Worm (Caenorhabditis elegans) whole organism, L4 larva: ENCODE measurements around the gene C35C5.8.

Experiments
- D1046.2 ChIP-seq: fragments of 200-800 bp; sonication (Bioruptor generic); IDR thresholded peaks from 2 replicates; pipeline ENCODE4 v1.3.6; 2022; ENCODE audit warnings: missing genetic modification characterization, missing compliant biosample characterization
- Y105C5A.15 ChIP-seq: fragments of 200-800 bp; sonication (Bioruptor generic); IDR thresholded peaks from 2 replicates; pipeline ENCODE4 v1.3.6; 2022; ENCODE audit warnings: missing genetic modification characterization, missing compliant biosample characterization
- ZK337.2 ChIP-seq: fragments of 200-800 bp; sonication (Bioruptor generic); IDR thresholded peaks from 2 replicates; pipeline ENCODE4 v1.3.6; 2022; ENCODE audit warnings: missing genetic modification reagents, missing genetic modification characterization, missing compliant biosample characterization
- aha-1 ChIP-seq: fragments of 150-350 bp; peaks from one replicate; lab custom pipeline; 2014; ENCODE audit warnings: missing biosample characterization, missing genetic modification characterization
- ama-1 ChIP-seq: fragments of 150-350 bp; optimal IDR thresholded peaks from 2 replicates; lab custom pipeline; 2014; ENCODE audit warnings: inconsistent platforms, mixed read lengths
- arid-1 ChIP-seq: fragments of 200-800 bp; sonication (Bioruptor generic); conservative IDR thresholded peaks from 2 replicates; pipeline ENCODE4 v1.3.6; 2022; ENCODE audit warnings: missing genetic modification reagents, missing genetic modification characterization, missing compliant biosample characterization
- attf-4 ChIP-seq: sonication (generic microtip); optimal IDR thresholded peaks from 3 replicates; lab custom pipeline; 2017; ENCODE audit warnings: missing biosample characterization, missing genetic modification characterization
- ceh-28 ChIP-seq: fragments of 150-350 bp; optimal IDR thresholded peaks from 2 replicates; lab custom pipeline; 2014; ENCODE audit warnings: missing biosample characterization, missing genetic modification reagents, missing genetic modification characterization
- ceh-62 ChIP-seq: sonication (generic microtip); optimal IDR thresholded peaks from 2 replicates; lab custom pipeline; 2017; ENCODE audit warnings: missing biosample characterization, missing genetic modification characterization
- ceh-82 ChIP-seq: sonication (generic microtip); optimal IDR thresholded peaks from 2 replicates; lab custom pipeline; 2017; ENCODE audit warnings: missing biosample characterization, missing genetic modification characterization
- cey-2 ChIP-seq: sonication (generic microtip); optimal IDR thresholded peaks from 3 replicates; lab custom pipeline; 2017; ENCODE audit warnings: missing genetic modification characterization, mild to moderate bottlenecking, missing compliant biosample characterization, antibody characterized with exemption, borderline replicate concordance; ENCODE audit not compliant: insufficient read depth
- daf-8 ChIP-seq: fragments of 200-800 bp; sonication (Bioruptor generic); IDR thresholded peaks from 2 replicates; pipeline ENCODE4 v1.3.6; 2022; ENCODE audit warnings: missing genetic modification characterization, missing compliant biosample characterization
- dmd-6 ChIP-seq: fragments of 200-800 bp; sonication (Bioruptor generic); IDR thresholded peaks from 2 replicates; pipeline ENCODE4 v1.3.6; 2022; ENCODE audit warnings: missing genetic modification reagents, missing genetic modification characterization, missing compliant biosample characterization
- dmd-8 ChIP-seq: fragments of 200-800 bp; sonication (Bioruptor generic); IDR thresholded peaks from 2 replicates; pipeline ENCODE4 v1.3.6; 2022; ENCODE audit warnings: missing genetic modification characterization, missing compliant biosample characterization
- egl-27 ChIP-seq: sonication (generic microtip); optimal IDR thresholded peaks from 3 replicates; lab custom pipeline; 2017; ENCODE audit warnings: missing biosample characterization, missing genetic modification reagents, missing genetic modification characterization
- egl-43 ChIP-seq: fragments of 200-800 bp; sonication (Bioruptor generic); IDR thresholded peaks from 2 replicates; pipeline ENCODE4 v1.3.6; 2022; ENCODE audit warnings: missing genetic modification reagents, missing genetic modification characterization, missing compliant biosample characterization
- hif-1 ChIP-seq, 2 experiments: sonication (generic microtip); optimal IDR thresholded peaks; 2 replicates each; lab custom pipeline; 2016 to 2017; ENCODE audit warnings: missing compliant biosample characterization in 2 of 2, missing genetic modification characterization in 2 of 2, missing genetic modification reagents in 2 of 2, missing genotype in 2 of 2, mild to moderate bottlenecking in 1 of 2
- hlh-11 ChIP-seq: fragments of 200-800 bp; sonication (Bioruptor generic); optimal IDR thresholded peaks from 2 replicates; lab custom pipeline; 2018; ENCODE audit warnings: mild to moderate bottlenecking, missing genetic modification characterization, missing compliant biosample characterization
- hlh-30 ChIP-seq: sonication (generic microtip); optimal IDR thresholded peaks from 2 replicates; lab custom pipeline; 2017; ENCODE audit warnings: antibody characterized with exemption, mild to moderate bottlenecking, missing genetic modification characterization, missing compliant biosample characterization; ENCODE audit not compliant: insufficient read depth
- hmg-1.1 ChIP-seq: fragments of 200-800 bp; sonication (Bioruptor generic); IDR thresholded peaks from 2 replicates; pipeline ENCODE4 v1.3.6; 2022; ENCODE audit warnings: missing genetic modification reagents, missing genetic modification characterization, missing compliant biosample characterization
- lin-29 ChIP-seq: fragments of 200-800 bp; sonication (Bioruptor generic); IDR thresholded peaks from 2 replicates; pipeline ENCODE4 v1.3.6; 2022; ENCODE audit warnings: missing genetic modification reagents, missing genetic modification characterization, missing compliant biosample characterization
- madf-9 ChIP-seq: fragments of 200-800 bp; sonication (Bioruptor generic); conservative IDR thresholded peaks from 2 replicates; pipeline ENCODE4 v1.3.6; 2022; ENCODE audit warnings: missing genetic modification reagents, missing genetic modification characterization, missing compliant biosample characterization
- mdl-1 ChIP-seq, 2 experiments: fragments of 150-350 bp in 1 of 2; sonication (generic microtip) in 1 of 2; optimal IDR thresholded peaks; 2 replicates each; lab custom pipeline; 2014 to 2017; ENCODE audit warnings: missing biosample characterization in 2 of 2, missing genetic modification characterization in 2 of 2
- mxl-3 ChIP-seq: fragments of 200-800 bp; sonication (Bioruptor generic); optimal IDR thresholded peaks from 2 replicates; lab custom pipeline; 2018; ENCODE audit warnings: mild to moderate bottlenecking, missing genetic modification characterization, missing compliant biosample characterization
- nhr-11 ChIP-seq: fragments of 150-350 bp; optimal IDR thresholded peaks from 2 replicates; lab custom pipeline; 2014; ENCODE audit warnings: missing biosample characterization, missing genetic modification characterization
- nhr-111 ChIP-seq: fragments of 200-800 bp; sonication (Bioruptor generic); optimal IDR thresholded peaks from 2 replicates; lab custom pipeline; 2018; ENCODE audit warnings: mild to moderate bottlenecking, missing genetic modification characterization, missing compliant biosample characterization
- nhr-237 ChIP-seq: sonication (generic microtip); optimal IDR thresholded peaks from 2 replicates; lab custom pipeline; 2017; ENCODE audit warnings: missing biosample characterization, missing genetic modification characterization
- nhr-28 ChIP-seq: fragments of 150-350 bp; optimal IDR thresholded peaks from 2 replicates; lab custom pipeline; 2014; ENCODE audit warnings: missing biosample characterization, missing genetic modification characterization
- nhr-41 ChIP-seq: fragments of 200-800 bp; sonication (Bioruptor generic); IDR thresholded peaks from 2 replicates; pipeline ENCODE4 v1.3.6; 2022; ENCODE audit warnings: missing genetic modification reagents, missing genetic modification characterization, missing compliant biosample characterization
- nhr-77 ChIP-seq: fragments of 150-350 bp; optimal IDR thresholded peaks from 2 replicates; lab custom pipeline; 2014; ENCODE audit warnings: missing biosample characterization, missing genetic modification characterization
- saeg-2 ChIP-seq: fragments of 200-800 bp; sonication (Bioruptor generic); IDR thresholded peaks from 2 replicates; pipeline ENCODE4 v1.3.6; 2022; ENCODE audit warnings: missing genetic modification reagents, missing genetic modification characterization, missing compliant biosample characterization
- sdz-12 ChIP-seq: fragments of 200-800 bp; sonication (Bioruptor generic); optimal IDR thresholded peaks from 2 replicates; lab custom pipeline; 2018; ENCODE audit warnings: mild to moderate bottlenecking, missing genetic modification characterization, missing compliant biosample characterization
- skn-1 ChIP-seq: fragments of 150-350 bp; optimal IDR thresholded peaks from 2 replicates; lab custom pipeline; 2014; ENCODE audit warnings: missing biosample characterization, missing genetic modification characterization
- snpc-1.2 ChIP-seq: fragments of 200-800 bp; sonication (Bioruptor generic); IDR thresholded peaks from 2 replicates; pipeline ENCODE4 v1.3.6; 2022; ENCODE audit warnings: missing genetic modification reagents, missing genetic modification characterization, missing compliant biosample characterization
- unc-62 ChIP-seq, 3 experiments: fragments of 150-350 bp in 1 of 3; sonication (generic microtip); optimal IDR thresholded peaks in 2 of 3; peaks in 1 of 3; 1 replicate in 1 of 3; 2 replicates in 2 of 3; lab custom pipeline; 2014 to 2017; ENCODE audit warnings: missing biosample characterization in 3 of 3, missing genetic modification characterization in 3 of 3, missing genetic modification reagents in 3 of 3, missing genotype in 1 of 3
- zfp-2 ChIP-seq: sonication (generic microtip); optimal IDR thresholded peaks from 2 replicates; lab custom pipeline; 2016; ENCODE audit warnings: mild to moderate bottlenecking, missing genetic modification characterization, missing compliant biosample characterization
- zfp-3 ChIP-seq: fragments of 200-800 bp; sonication (Bioruptor generic); conservative IDR thresholded peaks from 2 replicates; pipeline ENCODE4 v1.3.6; 2022; ENCODE audit warnings: missing genetic modification reagents, missing genetic modification characterization, missing compliant biosample characterization
- zip-2 ChIP-seq: fragments of 150-350 bp; optimal IDR thresholded peaks from 2 replicates; lab custom pipeline; 2014; ENCODE audit warnings: missing biosample characterization, missing genetic modification characterization
- ztf-7 ChIP-seq: fragments of 150-350 bp; optimal IDR thresholded peaks from 2 replicates; lab custom pipeline; 2014; ENCODE audit warnings: missing biosample characterization, missing genetic modification characterization

The C35C5.8 gene

ce11 chrX:11533543-11534003 is at the start of gene C35C5.8:
Gene C35C5.8 (plus strand): TSS chrX:11533593.
- TF ChIP-seq zip-2 (tag; lab: Kevin White, UChicago) (no peak), hlh-30 (no peak), sdz-12 (GFP tag; lab: Kevin White, UChicago) (no peak), D1046.2 (GFP tag; lab: Robert Waterston, UW) (no peak), zfp-2 (tag; lab: Kevin White, UChicago) (no peak), ceh-62 (no peak), attf-4 (tag; lab: Kevin White, UChicago) (no peak), cey-2 (tag; lab: Kevin White, UChicago) (no peak), mdl-1 (tag; optimal IDR thresholded peaks at IDR 0.05; lab: Kevin White, UChicago) (peak in 1 of 2 experiments; percentile 17), nhr-237 (tag; lab: Kevin White, UChicago) (no peak), ceh-28 (tag; lab: Kevin White, UChicago) (no peak), nhr-11 (tag; lab: Kevin White, UChicago) (no peak), unc-62 (GFP tag; optimal IDR thresholded peaks at IDR 0.05 in 1 of 2; lab: Kevin White, UChicago) (peak in 1 of 2 experiments; percentile 71), unc-62 (tag; optimal IDR thresholded peaks at IDR 0.05; lab: Kevin White, UChicago) (no peak), zfp-3 (GFP tag; lab: Robert Waterston, UW) (no peak), egl-27 (no peak), skn-1 (tag; lab: Kevin White, UChicago) (no peak), aha-1 (tag; lab: Kevin White, UChicago) (no peak), Y105C5A.15 (GFP tag; lab: Robert Waterston, UW) (no peak), egl-43 (GFP tag; lab: Robert Waterston, UW) (no peak), daf-8 (GFP tag; lab: Robert Waterston, UW) (no peak), nhr-28 (tag; lab: Kevin White, UChicago) (peak; percentile 77), nhr-111 (no peak), saeg-2 (GFP tag; lab: Robert Waterston, UW) (no peak), hif-1 (tag; optimal IDR thresholded peaks at IDR 0.05; lab: Kevin White, UChicago) (no peak), ZK337.2 (GFP tag; lab: Robert Waterston, UW) (no peak), hlh-11 (tag; lab: Kevin White, UChicago) (peak; percentile 18), snpc-1.2 (GFP tag; lab: Robert Waterston, UW) (no peak), hmg-1.1 (GFP tag; lab: Robert Waterston, UW) (no peak), dmd-8 (GFP tag; lab: Robert Waterston, UW) (no peak), ztf-7 (tag; lab: Kevin White, UChicago) (no peak), nhr-41 (GFP tag; lab: Robert Waterston, UW) (no peak), dmd-6 (GFP tag; lab: Robert Waterston, UW) (peak; percentile 36), madf-9 (GFP tag; lab: Robert Waterston, UW) (no peak), arid-1 (no peak), lin-29 (GFP tag; lab: Robert Waterston, UW) (no peak), nhr-77 (tag; lab: Kevin White, UChicago) (no peak), ceh-82 (tag; lab: Kevin White, UChicago) (no peak), mxl-3 (GFP tag; lab: Kevin White, UChicago) (peak; percentile 4)

ce11 chrX:11484027-11484426 is 49.4 kb upstream of the C35C5.8 start:
- TF ChIP-seq mxl-3 (GFP tag; lab: Kevin White, UChicago) (no peak), dmd-8 (GFP tag; lab: Robert Waterston, UW) (no peak), sdz-12 (GFP tag; lab: Kevin White, UChicago) (no peak), aha-1 (tag; lab: Kevin White, UChicago) (peak; percentile 86), ama-1 (peak; percentile 8), unc-62 (GFP tag; optimal IDR thresholded peaks at IDR 0.05 in 1 of 2; lab: Kevin White, UChicago) (peak in 1 of 2 experiments; percentile 77), unc-62 (tag; optimal IDR thresholded peaks at IDR 0.05; lab: Kevin White, UChicago) (no peak)
- TF ChIP-seq, all 104 proteins: peak for 3
